Fruit fly (Drosophila melanogaster): ENCODE measurements around the gene CG15546.

Gene CG15546

DNA sequence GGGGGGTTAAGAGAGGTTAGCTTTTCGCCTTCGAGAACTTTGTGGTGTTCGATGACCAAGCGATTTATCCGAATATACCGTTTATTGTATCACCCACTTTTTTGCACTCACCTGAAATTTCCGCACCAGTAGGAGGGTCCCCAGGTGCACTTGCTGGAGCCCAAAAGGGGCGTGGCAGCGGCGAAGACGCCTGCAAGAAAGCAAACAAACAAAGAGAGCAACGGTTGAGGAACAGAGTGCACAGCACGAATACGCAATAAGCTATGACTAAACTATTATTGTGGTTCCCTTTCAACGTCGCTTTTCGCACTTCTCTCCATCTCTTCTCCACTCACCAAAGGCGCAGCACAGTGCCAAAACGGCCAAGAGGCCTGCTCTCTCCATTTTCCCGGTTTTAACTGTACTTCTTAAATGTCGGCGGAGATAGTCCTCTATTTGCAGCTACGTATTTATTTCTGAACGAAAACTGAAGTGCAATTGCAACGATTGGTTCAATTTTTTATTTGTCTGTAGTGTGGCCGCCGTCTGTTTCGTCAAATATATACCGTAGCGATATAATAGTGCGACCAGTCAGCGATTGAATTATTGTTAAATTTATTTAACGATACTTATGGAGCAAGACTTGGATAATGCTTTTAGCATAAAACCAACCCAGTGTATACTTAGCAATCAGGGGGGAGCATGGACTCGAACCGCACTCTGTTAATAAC is 12.7 kb upstream of the CG15546 start, which contains the start of gene Sap-r (continued):
- TF ChIP-seq ranshi (GFP tag; IDR thresholded peaks at IDR 0.05) (no peak), Myb (GFP tag; optimal IDR thresholded peaks at IDR 0.05) (peak; percentile 67), psq (GFP tag; optimal IDR thresholded peaks at IDR 0.05) (peak; percentile 69), az2 (GFP tag; optimal IDR thresholded peaks at IDR 0.05) (no peak), Dek (tag; optimal IDR thresholded peaks at IDR 0.05) (peak; percentile 30), sna (GFP tag; IDR thresholded peaks at IDR 0.05; ENCODE audit: partially characterized antibody) (peak; percentile 60; the same call in 1 of the 2 replicates), ab (GFP tag; optimal IDR thresholded peaks at IDR 0.05) (no peak), ac (GFP tag; optimal IDR thresholded peaks at IDR 0.05) (no peak), YL-1 (GFP tag; optimal IDR thresholded peaks at IDR 0.05) (peak; percentile 80), Eip74EF (GFP tag; optimal IDR thresholded peaks at IDR 0.05) (no peak), HLH54F (GFP tag; optimal IDR thresholded peaks at IDR 0.05) (no peak), NC2α (GFP tag; optimal IDR thresholded peaks at IDR 0.05) (no peak), sens (GFP tag) (peak; percentile 83), CG12219 (GFP tag; optimal IDR thresholded peaks at IDR 0.05) (no peak), so (GFP tag; IDR thresholded peaks at IDR 0.05) (no peak), gem (tag; optimal IDR thresholded peaks at IDR 0.05) (no peak), gce (GFP tag; IDR thresholded peaks at IDR 0.05) (no peak), fd102C (GFP tag; optimal IDR thresholded peaks at IDR 0.05) (no peak), HmgZ (tag; optimal IDR thresholded peaks at IDR 0.05) (peak; percentile 84), hth (optimal IDR thresholded peaks at IDR 0.05) (no peak), Atf6 (GFP tag; IDR thresholded peaks at IDR 0.05) (0 out of 2 replicates have a peak, but pooled peaks have one; percentile 21), CG4617 (GFP tag; optimal IDR thresholded peaks at IDR 0.05; ENCODE audit: borderline replicate concordance) (peak; percentile 82)

DNA sequence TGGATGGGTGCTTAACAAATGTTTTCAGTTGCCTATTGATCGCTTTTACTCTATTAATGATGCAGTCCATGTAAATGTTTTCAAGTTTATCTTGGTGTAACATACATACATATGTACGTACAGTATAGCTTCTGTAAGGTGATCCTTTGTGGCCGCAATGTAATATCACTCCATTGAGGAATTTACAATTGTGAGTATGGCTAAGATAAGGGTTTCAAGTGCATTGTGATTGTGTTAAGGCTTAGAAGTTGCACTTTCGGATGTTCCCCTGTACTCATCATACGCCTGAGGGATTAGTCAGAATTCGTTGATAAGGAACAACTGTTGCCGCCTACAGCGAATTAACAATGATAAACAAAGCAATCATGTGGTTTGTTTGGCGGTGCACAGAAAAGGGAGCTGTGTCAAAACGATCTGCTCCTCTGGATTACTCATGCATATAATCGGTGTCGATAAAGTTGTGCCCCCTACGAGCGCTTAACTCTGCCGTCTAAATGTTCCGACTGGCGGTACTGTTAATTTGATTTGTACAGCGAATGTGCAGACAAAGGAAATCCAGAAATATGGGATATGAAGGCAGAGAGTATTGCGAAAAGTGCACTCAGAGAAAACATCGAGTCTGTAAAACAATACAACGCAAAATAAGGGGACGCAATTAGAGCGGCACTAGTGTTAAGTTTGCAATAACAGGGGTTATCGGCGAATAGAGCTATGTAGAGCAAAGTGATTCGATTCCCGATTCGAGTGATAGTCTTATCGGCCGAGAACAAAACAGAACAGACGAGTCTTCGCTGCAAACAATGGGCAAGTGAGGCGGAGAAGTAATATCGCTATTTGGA is 11.9 kb upstream of the CG15546 start:
- peak; percentile 2 for TF ChIP-seq org-1 (GFP tag; optimal IDR thresholded peaks at IDR 0.05)
- 0 out of 2 replicates have a peak, but pooled peaks have one; percentile 12 for TF ChIP-seq GATAe (GFP tag; conservative IDR thresholded peaks at IDR 0.05)
- TF ChIP-seq Hr78 (GFP tag; optimal IDR thresholded peaks at IDR 0.05) = no peak
- TF ChIP-seq Neu2 (GFP tag; optimal IDR thresholded peaks at IDR 0.05; ENCODE audit: borderline replicate concordance) = no peak
- TF ChIP-seq CG16813 (GFP tag; IDR thresholded peaks at IDR 0.05; ENCODE audit: partially characterized antibody) = no peak
- TF ChIP-seq salm (tag; optimal IDR thresholded peaks at IDR 0.05) = peak; percentile 29
- peak; percentile 75 for TF ChIP-seq ranshi (GFP tag; IDR thresholded peaks at IDR 0.05)
- TF ChIP-seq zen (tag; optimal IDR thresholded peaks at IDR 0.05) = peak; percentile 10
- TF ChIP-seq CG2889 (GFP tag; IDR thresholded peaks at IDR 0.05) = no peak
- TF ChIP-seq CG6765 (GFP tag; optimal IDR thresholded peaks at IDR 0.05) = no peak
- TF ChIP-seq sisA (GFP tag; IDR thresholded peaks at IDR 0.05) = peak; percentile 65
- TF ChIP-seq Usf (GFP tag; optimal IDR thresholded peaks at IDR 0.05) = peak; percentile 28
- TF ChIP-seq CG42726 (GFP tag; IDR thresholded peaks at IDR 0.05; ENCODE audit: partially characterized antibody) = no peak
- TF ChIP-seq ftz-f1 (GFP tag; optimal IDR thresholded peaks at IDR 0.05) = no peak
- no peak for TF ChIP-seq CG6175 (GFP tag; IDR thresholded peaks at IDR 0.05)
- TF ChIP-seq tll (GFP tag; optimal IDR thresholded peaks at IDR 0.05) = no peak
- no peak for TF ChIP-seq fru (optimal IDR thresholded peaks at IDR 0.05)
- TF ChIP-seq CG4730 (GFP tag; IDR thresholded peaks at IDR 0.05) = peak; percentile 59
- TF ChIP-seq CG10321 (GFP tag; IDR thresholded peaks at IDR 0.05) = no peak
- TF ChIP-seq HLH54F (GFP tag; optimal IDR thresholded peaks at IDR 0.05) = peak; percentile 18
- peak; percentile 66 for TF ChIP-seq CG5953 (GFP tag; IDR thresholded peaks at IDR 0.05)
- peak; percentile 24 for TF ChIP-seq emc (GFP tag; optimal IDR thresholded peaks at IDR 0.05)
- TF ChIP-seq maf-S (GFP tag; optimal IDR thresholded peaks at IDR 0.05) = peak; percentile 38
- no peak for TF ChIP-seq CG9797 (GFP tag; optimal IDR thresholded peaks at IDR 0.05)
- no peak for TF ChIP-seq CG31388 (GFP tag; optimal IDR thresholded peaks at IDR 0.05)
- no peak for TF ChIP-seq hkb (optimal IDR thresholded peaks at IDR 0.05)
- TF ChIP-seq hkb (GFP tag; IDR thresholded peaks at IDR 0.05) = peak; percentile 74
- no peak for TF ChIP-seq CG30020 (tag; optimal IDR thresholded peaks at IDR 0.05)
